Fruit fly (Drosophila melanogaster) whole organism, embryonic: ENCODE measurements around the gene CG16984.
A peak's percentile ranks its signal among the peaks of the same experiment; 100 is the strongest.

ENCODE experiments used
- Antp ChIP-seq: fragments of 200-800 bp; sonication (Bioruptor generic); optimal IDR thresholded peaks from 3 replicates; lab custom pipeline; 2016; ENCODE audit warnings: missing biosample characterization, missing genetic modification characterization
- Awh ChIP-seq: fragments of 200-800 bp; sonication (Bioruptor generic); IDR thresholded peaks from 2 replicates; pipeline ENCODE4, ENCODE4 v1.3.6; 2022; ENCODE audit warnings: missing biosample characterization, missing genetic modification characterization
- B-H2 ChIP-seq: fragments of 200-800 bp; sonication (Bioruptor generic); optimal IDR thresholded peaks from 2 replicates; lab custom pipeline; 2018; ENCODE audit warnings: missing biosample characterization, mild to moderate bottlenecking, missing genetic modification characterization
- CG10147 ChIP-seq: fragments of 200-800 bp; sonication (Bioruptor generic); optimal IDR thresholded peaks from 2 replicates; lab custom pipeline; 2019; ENCODE audit warnings: missing biosample characterization, mild to moderate bottlenecking, missing genetic modification characterization, moderate library complexity
- CG10565 ChIP-seq: fragments of 200-800 bp; sonication (Bioruptor generic); optimal IDR thresholded peaks from 3 replicates; lab custom pipeline; 2016; ENCODE audit warnings: missing biosample characterization, mild to moderate bottlenecking, missing genetic modification characterization
- CG10654 ChIP-seq: fragments of 200-800 bp; sonication (Bioruptor generic); optimal IDR thresholded peaks from 2 replicates; lab custom pipeline; 2016; ENCODE audit warnings: missing biosample characterization, missing genetic modification characterization
- CG12104 ChIP-seq: fragments of 200-800 bp; sonication (Bioruptor generic); optimal IDR thresholded peaks from 3 replicates; lab custom pipeline; 2016; ENCODE audit warnings: missing biosample characterization, missing genetic modification characterization
- CG12155 ChIP-seq: fragments of 200-800 bp; sonication (Bioruptor generic); optimal IDR thresholded peaks from 3 replicates; lab custom pipeline; 2016; ENCODE audit warnings: missing biosample characterization, missing genetic modification characterization
- CG13123 ChIP-seq: fragments of 200-800 bp; sonication (Bioruptor generic); optimal IDR thresholded peaks from 2 replicates; lab custom pipeline; 2016; ENCODE audit warnings: missing biosample characterization, missing genetic modification characterization
- CG14667 ChIP-seq: fragments of 200-800 bp; sonication (Bioruptor generic); IDR thresholded peaks from 2 replicates; pipeline ENCODE4 v1.3.6; 2022; ENCODE audit warnings: missing biosample characterization, missing genetic modification characterization
- CG1529 ChIP-seq: fragments of 200-800 bp; sonication (Bioruptor generic); optimal IDR thresholded peaks from 3 replicates; lab custom pipeline; 2018; ENCODE audit warnings: missing biosample characterization, missing genetic modification characterization
- CG16813 ChIP-seq: fragments of 200-800 bp; sonication (Bioruptor generic); IDR thresholded peaks from 3 replicates; pipeline ENCODE4 v1.3.6; 2022; ENCODE audit warnings: missing biosample characterization, missing genetic modification characterization; ENCODE audit not compliant: partially characterized antibody
- CG18476 ChIP-seq: fragments of 200-800 bp; sonication (Bioruptor generic); optimal IDR thresholded peaks from 2 replicates; lab custom pipeline; 2016; ENCODE audit warnings: missing biosample characterization, mild to moderate bottlenecking, missing genetic modification characterization
- CG3163 ChIP-seq: fragments of 200-800 bp; sonication (Bioruptor generic); optimal IDR thresholded peaks from 3 replicates; lab custom pipeline; 2016; ENCODE audit warnings: missing biosample characterization, missing genetic modification characterization
- CG33557 ChIP-seq: fragments of 200-800 bp; sonication (Bioruptor generic); optimal IDR thresholded peaks from 2 replicates; lab custom pipeline; 2019; ENCODE audit warnings: missing biosample characterization, mild to moderate bottlenecking, missing genetic modification characterization, moderate library complexity
- CG3407 ChIP-seq: fragments of 200-800 bp; sonication (Bioruptor generic); optimal IDR thresholded peaks from 2 replicates; lab custom pipeline; 2018; ENCODE audit warnings: missing biosample characterization, mild to moderate bottlenecking, missing genetic modification characterization
- CG5953 ChIP-seq: fragments of 200-800 bp; sonication (Bioruptor generic); IDR thresholded peaks from 2 replicates; pipeline ENCODE4 v1.3.6; 2022; ENCODE audit warnings: missing biosample characterization, missing genetic modification characterization
- CG6791 ChIP-seq: fragments of 200-800 bp; sonication (Bioruptor generic); IDR thresholded peaks from 3 replicates; pipeline ENCODE4 v1.3.6; 2022; ENCODE audit warnings: missing biosample characterization, missing genetic modification characterization; ENCODE audit not compliant: partially characterized antibody
- CG7357 ChIP-seq: fragments of 200-800 bp; sonication (Bioruptor generic); IDR thresholded peaks from 3 replicates; pipeline ENCODE4 v1.3.6; 2022; ENCODE audit warnings: missing biosample characterization, missing genetic modification characterization
- CG9727 ChIP-seq: fragments of 200-800 bp; sonication (Bioruptor generic); optimal IDR thresholded peaks from 3 replicates; lab custom pipeline; 2017; ENCODE audit warnings: missing biosample characterization, mild to moderate bottlenecking, missing genetic modification characterization
- Dll ChIP-seq: fragments of 200-800 bp; sonication (Bioruptor generic); IDR thresholded peaks from 4 replicates; pipeline ENCODE4 v1.3.6; 2022; ENCODE audit warnings: missing biosample characterization, missing genetic modification characterization; ENCODE audit not compliant: partially characterized antibody
- Elba2 ChIP-seq: fragments of 200-800 bp; sonication (Bioruptor generic); optimal IDR thresholded peaks from 3 replicates; lab custom pipeline; 2016; ENCODE audit warnings: missing biosample characterization, missing genetic modification characterization
- Fer3 ChIP-seq: fragments of 200-800 bp; sonication (Bioruptor generic); optimal IDR thresholded peaks from 2 replicates; lab custom pipeline; 2018; ENCODE audit warnings: missing biosample characterization, mild to moderate bottlenecking, missing genetic modification characterization, moderate library complexity
- H15 ChIP-seq: fragments of 200-800 bp; sonication (Bioruptor generic); IDR thresholded peaks from 3 replicates; pipeline ENCODE4 v1.3.6; 2022; ENCODE audit warnings: missing biosample characterization, missing genetic modification characterization
- Oli ChIP-seq: fragments of 200-800 bp; sonication (Bioruptor generic); optimal IDR thresholded peaks from 2 replicates; lab custom pipeline; 2018; ENCODE audit warnings: missing biosample characterization, mild to moderate bottlenecking, missing genetic modification characterization, moderate library complexity
- Sry-δ ChIP-seq: fragments of 200-800 bp; sonication (Bioruptor generic); optimal IDR thresholded peaks from 2 replicates; lab custom pipeline; 2016; ENCODE audit warnings: missing biosample characterization, missing genetic modification characterization
- TFAM ChIP-seq: fragments of 200-800 bp; sonication (Bioruptor generic); optimal IDR thresholded peaks from 2 replicates; lab custom pipeline; 2017; ENCODE audit warnings: missing biosample characterization, missing genetic modification characterization, inconsistent platforms
- Trl ChIP-seq, 3 experiments: fragments of >200 bp in 2 of 3; fragments of 200-800 bp in 1 of 3; sonication (Bioruptor generic) in 1 of 3; optimal IDR thresholded peaks; 2 replicates in 1 of 3; 3 replicates in 2 of 3; lab custom pipeline; 2016 to 2017; ENCODE audit warnings: missing biosample characterization in 1 of 3, missing genetic modification characterization in 1 of 3
- Xrp1 ChIP-seq: fragments of 200-800 bp; sonication (Bioruptor generic); IDR thresholded peaks from 2 replicates; pipeline ENCODE4 v1.3.6; 2022; ENCODE audit warnings: missing biosample characterization, missing genetic modification characterization
- bowl ChIP-seq: fragments of 200-800 bp; sonication (Bioruptor generic); IDR thresholded peaks from 2 replicates; pipeline ENCODE4 v1.3.6; 2022; ENCODE audit warnings: missing biosample characterization, missing genetic modification characterization
- crp ChIP-seq, 2 experiments: fragments of 200-800 bp; sonication (Bioruptor generic); optimal IDR thresholded peaks; 2 replicates in 1 of 2; 3 replicates in 1 of 2; lab custom pipeline; 2017; ENCODE audit warnings: missing biosample characterization in 2 of 2, missing genetic modification characterization in 2 of 2, mild to moderate bottlenecking in 1 of 2, moderate library complexity in 1 of 2
- dan ChIP-seq: fragments of 200-800 bp; sonication (Bioruptor generic); IDR thresholded peaks from 2 replicates; pipeline ENCODE4 v1.3.6; 2022; ENCODE audit warnings: missing biosample characterization, missing genetic modification characterization
- dmrt11E ChIP-seq: fragments of 200-800 bp; sonication (Bioruptor generic); optimal IDR thresholded peaks from 3 replicates; lab custom pipeline; 2018; ENCODE audit warnings: missing biosample characterization, mild to moderate bottlenecking, missing genetic modification characterization, moderate library complexity
- ems ChIP-seq: fragments of 200-800 bp; sonication (Bioruptor generic); optimal IDR thresholded peaks from 3 replicates; lab custom pipeline; 2016; ENCODE audit warnings: missing biosample characterization, missing genetic modification characterization
- esg ChIP-seq: fragments of 200-800 bp; sonication (Bioruptor generic); conservative IDR thresholded peaks from 2 replicates; pipeline ENCODE4 v1.3.6; 2022; ENCODE audit warnings: missing biosample characterization, missing genetic modification characterization
- exex ChIP-seq: fragments of 200-800 bp; sonication (Bioruptor generic); optimal IDR thresholded peaks from 4 replicates; lab custom pipeline; 2018; ENCODE audit warnings: missing biosample characterization, mild to moderate bottlenecking, missing genetic modification characterization, moderate library complexity
- gem ChIP-seq: fragments of 200-800 bp; sonication (Bioruptor generic); optimal IDR thresholded peaks from 2 replicates; lab custom pipeline; 2019; ENCODE audit warnings: missing biosample characterization, mild to moderate bottlenecking, missing genetic modification characterization, moderate library complexity
- gt ChIP-seq: fragments of 200-800 bp; sonication (Bioruptor generic); IDR thresholded peaks from 2 replicates; pipeline ENCODE4 v1.3.6; 2022; ENCODE audit warnings: missing biosample characterization, missing genetic modification characterization
- ind ChIP-seq: fragments of 200-800 bp; sonication (Bioruptor generic); optimal IDR thresholded peaks from 3 replicates; lab custom pipeline; 2016; ENCODE audit warnings: missing biosample characterization, missing genetic modification characterization
- ken ChIP-seq: fragments of 200-800 bp; sonication (Bioruptor generic); IDR thresholded peaks from 3 replicates; pipeline ENCODE4 v1.3.6; 2022; ENCODE audit warnings: missing biosample characterization, missing genetic modification characterization
- lmd ChIP-seq: fragments of 200-800 bp; sonication (Bioruptor generic); IDR thresholded peaks from 2 replicates; pipeline ENCODE4 v1.3.6; 2022; ENCODE audit warnings: missing biosample characterization, missing genetic modification characterization
- lola ChIP-seq, 3 experiments: fragments of >200 bp in 2 of 3; fragments of 200-800 bp in 1 of 3; sonication (Bioruptor generic) in 1 of 3; optimal IDR thresholded peaks; 2 replicates each; lab custom pipeline; 2017 to 2019; ENCODE audit warnings: missing biosample characterization in 3 of 3, missing genetic modification characterization in 3 of 3, mild to moderate bottlenecking in 1 of 3, moderate library complexity in 1 of 3
- peb ChIP-seq: fragments of 200-800 bp; sonication (Bioruptor generic); IDR thresholded peaks from 2 replicates; pipeline ENCODE4 v1.3.6; 2022; ENCODE audit warnings: missing biosample characterization, missing genetic modification characterization
- pros ChIP-seq: fragments of 200-800 bp; sonication (Bioruptor generic); optimal IDR thresholded peaks from 3 replicates; lab custom pipeline; 2019; ENCODE audit warnings: missing biosample characterization, mild to moderate bottlenecking, missing genetic modification characterization, moderate library complexity
- stc ChIP-seq: fragments of 200-800 bp; sonication (Bioruptor generic); IDR thresholded peaks from 2 replicates; pipeline ENCODE4 v1.3.6; 2022; ENCODE audit warnings: missing biosample characterization, missing genetic modification characterization
- stwl ChIP-seq: fragments of 200-800 bp; sonication (Bioruptor generic); optimal IDR thresholded peaks from 3 replicates; lab custom pipeline; 2018; ENCODE audit warnings: missing biosample characterization, mild to moderate bottlenecking, missing genetic modification characterization, moderate library complexity
- tin ChIP-seq: fragments of 200-800 bp; sonication (Bioruptor generic); optimal IDR thresholded peaks from 3 replicates; lab custom pipeline; 2016; ENCODE audit warnings: missing biosample characterization, missing genetic modification characterization
- zf30C ChIP-seq: fragments of 200-800 bp; sonication (Bioruptor generic); optimal IDR thresholded peaks from 3 replicates; lab custom pipeline; 2018; ENCODE audit warnings: missing biosample characterization, mild to moderate bottlenecking, missing genetic modification characterization

CG16984 gene

DNA sequence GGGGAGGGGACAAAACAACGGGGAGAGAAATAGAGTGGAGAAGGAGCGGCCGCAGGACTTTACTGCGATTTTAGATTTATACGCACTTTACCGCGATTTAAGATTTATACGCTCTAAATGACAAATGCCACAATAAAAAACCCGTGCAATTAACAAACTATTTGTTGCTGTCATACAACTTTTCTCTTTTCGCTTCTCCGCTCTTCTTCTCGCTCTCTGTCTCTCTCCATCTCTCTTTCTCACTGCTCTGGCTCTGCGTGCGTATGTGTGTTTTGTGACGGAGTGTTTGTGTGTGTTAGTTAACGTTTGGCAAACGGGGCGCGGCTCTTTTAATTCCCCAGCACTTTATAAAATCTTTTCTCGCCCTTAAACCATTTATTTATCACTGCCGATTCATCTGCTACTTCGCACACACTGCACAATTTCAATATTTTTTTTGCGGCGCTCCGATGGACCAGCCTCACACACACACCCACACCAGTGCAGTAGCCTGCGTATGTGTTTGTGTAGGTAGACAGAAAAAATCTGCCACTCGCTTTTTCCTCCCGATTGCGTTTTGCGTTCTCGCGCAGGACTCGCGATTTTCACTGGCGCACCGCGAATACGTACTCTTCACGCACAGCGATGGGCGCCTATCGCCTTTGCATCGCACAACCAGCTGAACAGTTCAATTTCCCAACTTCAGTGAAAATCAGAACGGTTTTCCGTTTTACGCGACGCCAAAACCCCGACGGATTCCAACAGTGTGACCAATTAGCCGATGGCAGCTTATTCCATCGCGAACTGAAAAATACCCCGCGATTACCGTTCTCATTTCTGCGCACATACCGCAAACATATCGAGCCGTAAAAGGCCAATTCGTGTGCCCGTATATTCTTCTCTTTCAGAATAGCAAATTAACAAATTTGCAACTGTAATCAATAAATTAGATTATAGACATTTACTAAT lies 9.5 kb upstream of the CG16984 start, which contains the start of gene msn (continued):
- peak; percentile 69 for TF ChIP-seq CG3163 (GFP tag; lab: Kevin White, UChicago)
- TF ChIP-seq tin: no peak
- no peak for TF ChIP-seq esg (GFP tag; lab: Robert Waterston, UW)
- peak; percentile 52 for TF ChIP-seq Elba2 (GFP tag; lab: Kevin White, UChicago)
- peak; percentile 9; the same call in 1 of the 2 replicates for TF ChIP-seq lmd
- no peak for TF ChIP-seq zf30C
- TF ChIP-seq CG16813: peak; percentile 40; the same call in 1 of the 3 replicates
- TF ChIP-seq ems: peak; percentile 33
- peak; percentile 59 for TF ChIP-seq stwl (tag; lab: Kevin White, UChicago)
- peak; percentile 64; the same call in 2 of the 3 replicates for TF ChIP-seq CG6791 (GFP tag; lab: Robert Waterston, UW)
- no peak for TF ChIP-seq CG10147 (GFP tag; lab: Kevin White, UChicago)
- no peak for TF ChIP-seq CG10565 (GFP tag; lab: Kevin White, UChicago)
- TF ChIP-seq CG7357: no peak
- peak; percentile 92 to 97 for TF ChIP-seq Trl (optimal IDR thresholded peaks at IDR 0.05; lab: Kevin White, UChicago)
- TF ChIP-seq Trl (GFP tag; optimal IDR thresholded peaks at IDR 0.05; lab: Kevin White, UChicago): no peak
- TF ChIP-seq dan (GFP tag; lab: Robert Waterston, UW): no peak
- no peak for TF ChIP-seq Dll (GFP tag; lab: Robert Waterston, UW)
- TF ChIP-seq CG9727 (GFP tag; lab: Kevin White, UChicago): no peak
- no peak for TF ChIP-seq gem (tag; lab: Kevin White, UChicago)
- TF ChIP-seq Xrp1 (GFP tag; lab: Robert Waterston, UW): no peak
- no peak for TF ChIP-seq ind
- TF ChIP-seq Antp (GFP tag; lab: Kevin White, UChicago): no peak
- TF ChIP-seq exex (tag; lab: Kevin White, UChicago): no peak
- TF ChIP-seq CG14667: no peak
- TF ChIP-seq CG5953: no peak
- no peak for TF ChIP-seq H15 (GFP tag; lab: Robert Waterston, UW)
- TF ChIP-seq lola (GFP tag; optimal IDR thresholded peaks at IDR 0.05; lab: Kevin White, UChicago): no peak
- TF ChIP-seq CG13123: no peak
- no peak for TF ChIP-seq TFAM (GFP tag; lab: Kevin White, UChicago)
- TF ChIP-seq B-H2 (GFP tag; lab: Kevin White, UChicago): peak; percentile 11
- TF ChIP-seq crp (GFP tag; optimal IDR thresholded peaks at IDR 0.05; lab: Kevin White, UChicago): no peak
- TF ChIP-seq ken (GFP tag; lab: Robert Waterston, UW): peak; percentile 44; the same call in 1 of the 3 replicates
- TF ChIP-seq gt (GFP tag; lab: Robert Waterston, UW): no peak
- TF ChIP-seq CG18476 (GFP tag; lab: Kevin White, UChicago): no peak
- TF ChIP-seq bowl (GFP tag; lab: Robert Waterston, UW): no peak
- TF ChIP-seq CG1529: no peak
- TF ChIP-seq CG10654 (GFP tag; lab: Kevin White, UChicago): peak; percentile 7
- peak; percentile 36; the same call in 1 of the 2 replicates for TF ChIP-seq stc
- peak; percentile 67 for TF ChIP-seq Sry-δ
- TF ChIP-seq pros (GFP tag; lab: Kevin White, UChicago): peak; percentile 18
- TF ChIP-seq peb (GFP tag; lab: Robert Waterston, UW): no peak
- TF ChIP-seq CG12155: no peak
- no peak for TF ChIP-seq CG12104 (GFP tag; lab: Kevin White, UChicago)
- peak; percentile 36 for TF ChIP-seq CG33557 (GFP tag; lab: Kevin White, UChicago)
- no peak for TF ChIP-seq CG3407 (GFP tag; lab: Kevin White, UChicago)
- peak; percentile 14 for TF ChIP-seq Fer3 (tag; lab: Kevin White, UChicago)
- no peak for TF ChIP-seq dmrt11E (tag; lab: Kevin White, UChicago)
- no peak for TF ChIP-seq Oli
- no peak for TF ChIP-seq Awh (GFP tag; lab: Robert Waterston, UW)
